Fruit fly (Drosophila melanogaster) whole organism, pupa: ENCODE data around the gene out.

Experiments used
- D1 ChIP-seq: fragments of 200-800 bp; sonication (Bioruptor generic); optimal IDR thresholded peaks from 2 replicates; lab custom pipeline; 2018; ENCODE audit warnings: missing biosample characterization, mild to moderate bottlenecking, missing genetic modification characterization, moderate library complexity
- EcR ChIP-seq: fragments of 200-800 bp; sonication (Bioruptor generic); optimal IDR thresholded peaks from 3 replicates; lab custom pipeline; 2019; ENCODE audit warnings: missing biosample characterization, missing genetic modification characterization, mild to moderate bottlenecking, moderate library complexity, missing genetic modification reagents

dm6 chrX:19353442-19354204 is 31.7 kb upstream of the out start:
- TF ChIP-seq D1 (tag; lab: Kevin White, UChicago) = no peak
- TF ChIP-seq EcR (GFP tag; lab: Kevin White, UChicago) = peak; percentile 13
